Fruit fly (Drosophila melanogaster) whole organism, embryonic: ENCODE results near the gene CG9166.

Experiments used
- CG12236 ChIP-seq: fragments of 200-800 bp; sonication (Bioruptor generic); optimal IDR thresholded peaks from 2 replicates; lab custom pipeline; 2016; ENCODE audit warnings: missing biosample characterization, missing genetic modification characterization
- CG12391 ChIP-seq: fragments of 200-800 bp; sonication (Bioruptor generic); optimal IDR thresholded peaks from 3 replicates; lab custom pipeline; 2018; ENCODE audit warnings: missing biosample characterization, mild to moderate bottlenecking, missing genetic modification characterization, moderate library complexity
- CG14050 ChIP-seq: fragments of 200-800 bp; sonication (Bioruptor generic); IDR thresholded peaks from 3 replicates; pipeline ENCODE4 v1.3.6; 2022; ENCODE audit warnings: missing biosample characterization, missing genetic modification characterization
- CG14667 ChIP-seq: fragments of 200-800 bp; sonication (Bioruptor generic); IDR thresholded peaks from 2 replicates; pipeline ENCODE4 v1.3.6; 2022; ENCODE audit warnings: missing biosample characterization, missing genetic modification characterization
- CG14710 ChIP-seq: fragments of 200-800 bp; sonication (Bioruptor generic); optimal IDR thresholded peaks from 3 replicates; lab custom pipeline; 2019; ENCODE audit warnings: missing biosample characterization, mild to moderate bottlenecking, missing genetic modification characterization, moderate library complexity
- CG15269 ChIP-seq: fragments of 200-800 bp; sonication (Bioruptor generic); optimal IDR thresholded peaks from 2 replicates; lab custom pipeline; 2018; ENCODE audit warnings: missing biosample characterization, mild to moderate bottlenecking, missing genetic modification characterization, moderate library complexity
- CG15479 ChIP-seq: fragments of 200-800 bp; sonication (Bioruptor generic); optimal IDR thresholded peaks from 3 replicates; lab custom pipeline; 2019; ENCODE audit warnings: missing biosample characterization, mild to moderate bottlenecking, missing genetic modification characterization, moderate library complexity
- CG15696 ChIP-seq: fragments of 200-800 bp; sonication (Bioruptor generic); optimal IDR thresholded peaks from 2 replicates; lab custom pipeline; 2019; ENCODE audit warnings: missing biosample characterization, mild to moderate bottlenecking, missing genetic modification characterization, moderate library complexity
- CG18599 ChIP-seq: fragments of 200-800 bp; sonication (Bioruptor generic); optimal IDR thresholded peaks from 3 replicates; lab custom pipeline; 2017; ENCODE audit warnings: missing biosample characterization, missing genetic modification characterization, mild to moderate bottlenecking, moderate library complexity, missing genetic modification reagents
- CG31441 ChIP-seq: fragments of 200-800 bp; sonication (Bioruptor generic); IDR thresholded peaks from 2 replicates; pipeline ENCODE4 v1.3.6; 2022; ENCODE audit warnings: missing biosample characterization, missing genetic modification characterization
- CG32772 ChIP-seq: fragments of 200-800 bp; sonication (Bioruptor generic); IDR thresholded peaks from 2 replicates; pipeline ENCODE4 v1.3.6; 2022; ENCODE audit warnings: missing biosample characterization, missing genetic modification characterization
- CG3995 ChIP-seq: fragments of 200-800 bp; sonication (Bioruptor generic); optimal IDR thresholded peaks from 3 replicates; lab custom pipeline; 2016; ENCODE audit warnings: missing biosample characterization, missing genetic modification characterization
- CG4424 ChIP-seq: fragments of 200-800 bp; sonication (Bioruptor generic); optimal IDR thresholded peaks from 3 replicates; lab custom pipeline; 2016; ENCODE audit warnings: missing biosample characterization, missing genetic modification characterization
- CG5953 ChIP-seq: fragments of 200-800 bp; sonication (Bioruptor generic); IDR thresholded peaks from 2 replicates; pipeline ENCODE4 v1.3.6; 2022; ENCODE audit warnings: missing biosample characterization, missing genetic modification characterization
- CG6683 ChIP-seq: fragments of 200-800 bp; sonication (Bioruptor generic); optimal IDR thresholded peaks from 2 replicates; lab custom pipeline; 2017; ENCODE audit warnings: missing biosample characterization, mild to moderate bottlenecking, missing genetic modification characterization, missing genetic modification reagents
- CG7271 ChIP-seq: fragments of 200-800 bp; sonication (Bioruptor generic); optimal IDR thresholded peaks from 2 replicates; lab custom pipeline; 2018; ENCODE audit warnings: missing biosample characterization, mild to moderate bottlenecking, missing genetic modification characterization, moderate library complexity
- CG7963 ChIP-seq: fragments of 200-800 bp; sonication (Bioruptor generic); IDR thresholded peaks from 3 replicates; pipeline ENCODE4 v1.3.6; 2022; ENCODE audit warnings: missing biosample characterization, missing genetic modification characterization; ENCODE audit not compliant: partially characterized antibody
- CG7987 ChIP-seq: fragments of 200-800 bp; sonication (Bioruptor generic); optimal IDR thresholded peaks from 2 replicates; lab custom pipeline; 2018; ENCODE audit warnings: missing biosample characterization, mild to moderate bottlenecking, missing genetic modification characterization, moderate library complexity
- CG8359 ChIP-seq: fragments of 200-800 bp; sonication (Bioruptor generic); optimal IDR thresholded peaks from 2 replicates; lab custom pipeline; 2017; ENCODE audit warnings: missing biosample characterization, mild to moderate bottlenecking, missing genetic modification characterization, borderline replicate concordance
- CG9817 ChIP-seq: fragments of 200-800 bp; sonication (Bioruptor generic); optimal IDR thresholded peaks from 2 replicates; lab custom pipeline; 2018; ENCODE audit warnings: missing biosample characterization, mild to moderate bottlenecking, missing genetic modification characterization, moderate library complexity
- CG9932 ChIP-seq: fragments of 200-800 bp; sonication (Bioruptor generic); IDR thresholded peaks from 2 replicates; pipeline ENCODE4 v1.3.6; 2022; ENCODE audit warnings: missing biosample characterization, missing genetic modification characterization
- CoRest ChIP-seq: fragments of 200-800 bp; sonication (Bioruptor generic); optimal IDR thresholded peaks from 3 replicates; lab custom pipeline; 2018; ENCODE audit warnings: missing biosample characterization, mild to moderate bottlenecking, missing genetic modification characterization, moderate library complexity
- CrebB ChIP-seq: fragments of 200-800 bp; sonication (Bioruptor generic); optimal IDR thresholded peaks from 3 replicates; lab custom pipeline; 2018; ENCODE audit warnings: missing biosample characterization, mild to moderate bottlenecking, missing genetic modification characterization
- D19A ChIP-seq: fragments of 200-800 bp; optimal IDR thresholded peaks from 3 replicates; lab custom pipeline; 2019; ENCODE audit warnings: missing biosample characterization, mild to moderate bottlenecking, missing genetic modification characterization, moderate library complexity
- Dbx ChIP-seq: fragments of 200-800 bp; sonication (Bioruptor generic); IDR thresholded peaks from 3 replicates; pipeline ENCODE4 v1.3.6; 2022; ENCODE audit warnings: missing biosample characterization, missing genetic modification characterization
- HHEX ChIP-seq: fragments of 200-800 bp; sonication (Bioruptor generic); optimal IDR thresholded peaks from 3 replicates; lab custom pipeline; 2017; ENCODE audit warnings: missing biosample characterization, mild to moderate bottlenecking, missing genetic modification characterization, missing genetic modification reagents
- Hand ChIP-seq: fragments of 200-800 bp; sonication (Bioruptor generic); optimal IDR thresholded peaks from 2 replicates; lab custom pipeline; 2017; ENCODE audit warnings: mild to moderate bottlenecking, missing biosample characterization, missing genetic modification reagents, missing genetic modification characterization
- Hr78 ChIP-seq, 2 experiments: fragments of 200-800 bp in 1 of 2; fragments of >200 bp in 1 of 2; sonication (Bioruptor generic) in 1 of 2; optimal IDR thresholded peaks; 2 replicates each; lab custom pipeline; 2017 to 2019; ENCODE audit warnings: missing biosample characterization in 2 of 2, missing genetic modification characterization in 2 of 2, mild to moderate bottlenecking in 1 of 2, moderate library complexity in 1 of 2
- Six4 ChIP-seq: fragments of 200-800 bp; sonication (Bioruptor generic); optimal IDR thresholded peaks from 2 replicates; lab custom pipeline; 2016; ENCODE audit warnings: missing biosample characterization, missing genetic modification characterization
- Tbp ChIP-seq: fragments of >200 bp; optimal IDR thresholded peaks from 2 replicates; lab custom pipeline; 2018; ENCODE audit warnings: missing biosample characterization, missing genetic modification characterization
- Vsx1 ChIP-seq: fragments of 200-800 bp; sonication (Bioruptor generic); optimal IDR thresholded peaks from 2 replicates; lab custom pipeline; 2017; ENCODE audit warnings: missing biosample characterization, mild to moderate bottlenecking, missing genetic modification characterization, missing genetic modification reagents
- bsh ChIP-seq, 2 experiments: fragments of 200-800 bp; sonication (Bioruptor generic); optimal IDR thresholded peaks; 2 replicates each; lab custom pipeline; 2017 to 2018; ENCODE audit warnings: mild to moderate bottlenecking in 2 of 2, missing biosample characterization in 2 of 2, missing genetic modification characterization in 2 of 2, moderate library complexity in 1 of 2
- crp ChIP-seq, 2 experiments: fragments of 200-800 bp; sonication (Bioruptor generic); optimal IDR thresholded peaks; 2 replicates in 1 of 2; 3 replicates in 1 of 2; lab custom pipeline; 2017; ENCODE audit warnings: missing biosample characterization in 2 of 2, missing genetic modification characterization in 2 of 2, mild to moderate bottlenecking in 1 of 2, moderate library complexity in 1 of 2
- danr ChIP-seq: fragments of 200-800 bp; sonication (Bioruptor generic); IDR thresholded peaks from 2 replicates; pipeline ENCODE4 v1.3.6; 2022; ENCODE audit warnings: missing biosample characterization, missing genetic modification characterization
- dmrt99B ChIP-seq: fragments of 200-800 bp; sonication (Bioruptor generic); optimal IDR thresholded peaks from 2 replicates; lab custom pipeline; 2018; ENCODE audit warnings: missing biosample characterization, mild to moderate bottlenecking, missing genetic modification characterization, moderate library complexity
- grau ChIP-seq: fragments of 200-800 bp; optimal IDR thresholded peaks from 3 replicates; lab custom pipeline; 2019; ENCODE audit warnings: missing biosample characterization, mild to moderate bottlenecking, missing genetic modification characterization, moderate library complexity
- kah ChIP-seq: fragments of 200-800 bp; sonication (Bioruptor generic); optimal IDR thresholded peaks from 2 replicates; lab custom pipeline; 2018; ENCODE audit warnings: missing biosample characterization, mild to moderate bottlenecking, missing genetic modification characterization
- lilli ChIP-seq: fragments of 200-800 bp; sonication (Bioruptor generic); optimal IDR thresholded peaks from 3 replicates; lab custom pipeline; 2016; ENCODE audit warnings: missing biosample characterization, missing genetic modification characterization
- mirr ChIP-seq: fragments of 200-800 bp; sonication (Bioruptor generic); optimal IDR thresholded peaks from 3 replicates; lab custom pipeline; 2018; ENCODE audit warnings: missing biosample characterization, mild to moderate bottlenecking, missing genetic modification characterization
- pfk ChIP-seq: fragments of 200-800 bp; sonication (Bioruptor generic); optimal IDR thresholded peaks from 2 replicates; lab custom pipeline; 2018; ENCODE audit warnings: missing biosample characterization, mild to moderate bottlenecking, missing genetic modification characterization, moderate library complexity
- rib ChIP-seq: fragments of 200-800 bp; sonication (Bioruptor generic); IDR thresholded peaks from 2 replicates; pipeline ENCODE4 v1.3.6; 2022; ENCODE audit warnings: missing biosample characterization, missing genetic modification characterization
- salm ChIP-seq: fragments of 200-800 bp; sonication (Bioruptor generic); optimal IDR thresholded peaks from 2 replicates; lab custom pipeline; 2018; ENCODE audit warnings: missing biosample characterization, mild to moderate bottlenecking, missing genetic modification characterization
- seq ChIP-seq: fragments of 200-800 bp; sonication (Bioruptor generic); IDR thresholded peaks from 2 replicates; pipeline ENCODE4 v1.3.6; 2022; ENCODE audit warnings: missing biosample characterization, missing genetic modification characterization
- sob ChIP-seq: fragments of 200-800 bp; sonication (Bioruptor generic); IDR thresholded peaks from 2 replicates; pipeline ENCODE4 v1.3.6; 2022; ENCODE audit warnings: missing biosample characterization, missing genetic modification characterization
- sug ChIP-seq: fragments of 200-800 bp; optimal IDR thresholded peaks from 2 replicates; lab custom pipeline; 2019; ENCODE audit warnings: missing biosample characterization, mild to moderate bottlenecking, missing genetic modification characterization, moderate library complexity
- tll ChIP-seq, 2 experiments: fragments of 200-800 bp in 1 of 2; fragments of >200 bp in 1 of 2; sonication (Bioruptor generic) in 1 of 2; optimal IDR thresholded peaks; 2 replicates each; lab custom pipeline; 2017 to 2019; ENCODE audit warnings: missing biosample characterization in 2 of 2, missing genetic modification characterization in 2 of 2, mild to moderate bottlenecking in 1 of 2, moderate library complexity in 1 of 2
- trh ChIP-seq: fragments of 200-800 bp; sonication (Bioruptor generic); optimal IDR thresholded peaks from 2 replicates; lab custom pipeline; 2016; ENCODE audit warnings: missing biosample characterization, missing genetic modification characterization
- unpg ChIP-seq: fragments of 200-800 bp; sonication (Bioruptor generic); optimal IDR thresholded peaks from 3 replicates; lab custom pipeline; 2018; ENCODE audit warnings: missing biosample characterization, mild to moderate bottlenecking, missing genetic modification characterization, moderate library complexity
- wek ChIP-seq: fragments of 200-800 bp; sonication (Bioruptor generic); optimal IDR thresholded peaks from 3 replicates; lab custom pipeline; 2018; ENCODE audit warnings: missing biosample characterization, mild to moderate bottlenecking, missing genetic modification characterization, moderate library complexity

The CG9166 gene

DNA sequence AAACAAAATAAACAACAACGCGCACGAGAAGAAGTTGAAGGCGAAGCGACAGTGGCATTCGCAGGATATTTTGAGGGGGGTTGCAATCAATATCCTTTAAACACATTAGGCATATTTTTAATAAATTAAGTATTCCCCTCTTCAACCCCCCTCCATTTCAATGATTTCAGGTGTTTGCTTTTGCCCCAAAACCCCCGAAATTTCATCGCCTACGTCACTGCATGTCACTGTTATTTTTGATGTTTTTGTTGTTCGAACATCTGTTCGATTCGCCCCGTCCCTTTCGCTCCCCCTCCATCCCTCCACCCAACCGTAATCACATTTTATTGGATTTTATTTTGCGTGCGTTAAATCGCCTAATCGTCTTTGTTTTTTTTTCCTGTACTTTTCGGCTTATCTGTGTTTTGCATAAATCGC, 17.3 kb downstream of the CG9166 start (continued):
- peak; percentile 66 for TF ChIP-seq CG6683
- TF ChIP-seq Six4 (GFP tag; lab: Kevin White, UChicago): peak; percentile 61
- peak; percentile 12 for TF ChIP-seq salm (tag; lab: Kevin White, UChicago)
- peak in 1 of 2 experiments; percentile 78 for TF ChIP-seq bsh (GFP tag; optimal IDR thresholded peaks at IDR 0.05; lab: Kevin White, UChicago)
- TF ChIP-seq CG4424 (GFP tag; lab: Kevin White, UChicago): peak; percentile 87
- no peak for TF ChIP-seq pfk (GFP tag; lab: Kevin White, UChicago)
- peak in 1 of 2 experiments; percentile 57 for TF ChIP-seq crp (GFP tag; optimal IDR thresholded peaks at IDR 0.05; lab: Kevin White, UChicago)
- peak; percentile 31 for TF ChIP-seq mirr (GFP tag; lab: Kevin White, UChicago)
- peak; percentile 75 for TF ChIP-seq seq (GFP tag; lab: Robert Waterston, UW)
- TF ChIP-seq CG14710: peak; percentile 65
- peak; percentile 84 for TF ChIP-seq CG31441 (GFP tag; lab: Robert Waterston, UW)
- TF ChIP-seq CG14050: peak; percentile 78
- TF ChIP-seq sug (tag; lab: Kevin White, UChicago): peak; percentile 33
- TF ChIP-seq lilli (GFP tag; lab: Kevin White, UChicago): peak; percentile 81
- peak; percentile 88 for TF ChIP-seq CG18599 (GFP tag; lab: Kevin White, UChicago)
- peak; percentile 85 for TF ChIP-seq CG9932 (GFP tag; lab: Robert Waterston, UW)
- peak; percentile 72 for TF ChIP-seq CG15269 (tag; lab: Kevin White, UChicago)
- no peak for TF ChIP-seq Tbp
- TF ChIP-seq D19A (tag; lab: Kevin White, UChicago): peak; percentile 28
- peak; percentile 46 for TF ChIP-seq CG15479 (GFP tag; lab: Kevin White, UChicago)
- peak; percentile 75 for TF ChIP-seq unpg (GFP tag; lab: Kevin White, UChicago)
- TF ChIP-seq Hr78 (GFP tag; optimal IDR thresholded peaks at IDR 0.05; lab: Kevin White, UChicago): peak in 1 of 2 experiments; percentile 6
- peak; percentile 49 for TF ChIP-seq CrebB (tag; lab: Kevin White, UChicago)
- no peak for TF ChIP-seq Vsx1 (GFP tag; lab: Kevin White, UChicago)
- peak; percentile 69 for TF ChIP-seq CG12391 (tag; lab: Kevin White, UChicago)
- TF ChIP-seq sob: peak; percentile 90
- peak; percentile 21 to 80 for TF ChIP-seq tll (GFP tag; optimal IDR thresholded peaks at IDR 0.05; lab: Kevin White, UChicago)
- peak; percentile 47 for TF ChIP-seq CG9817 (tag; lab: Kevin White, UChicago)
- peak; percentile 81 for TF ChIP-seq CG7271 (tag; lab: Kevin White, UChicago)
- peak; percentile 68 for TF ChIP-seq CoRest (tag; lab: Kevin White, UChicago)
- peak; percentile 85 for TF ChIP-seq CG15696
- peak; percentile 82 for TF ChIP-seq rib (GFP tag; lab: Robert Waterston, UW)
- peak; percentile 48 for TF ChIP-seq CG3995 (GFP tag; lab: Kevin White, UChicago)
- peak; percentile 82 for TF ChIP-seq CG32772
- no peak for TF ChIP-seq CG7987 (GFP tag; lab: Kevin White, UChicago)
- TF ChIP-seq danr: peak; percentile 54; the same call in 1 of the 2 replicates
- TF ChIP-seq trh (GFP tag; lab: Kevin White, UChicago): peak; percentile 14
- TF ChIP-seq CG7963 (GFP tag; lab: Robert Waterston, UW): no peak
- peak; percentile 71 for TF ChIP-seq grau
- peak; percentile 58; the same call in 1 of the 2 replicates for TF ChIP-seq CG5953 (GFP tag; lab: Robert Waterston, UW)
- no peak for TF ChIP-seq wek (GFP tag; lab: Kevin White, UChicago)
- TF ChIP-seq Hand (GFP tag; lab: Kevin White, UChicago): peak; percentile 48
- TF ChIP-seq Dbx (GFP tag; lab: Robert Waterston, UW): peak; percentile 84
- TF ChIP-seq CG8359 (GFP tag; lab: Kevin White, UChicago): no peak
- TF ChIP-seq HHEX (GFP tag; lab: Kevin White, UChicago): peak; percentile 82
- peak; percentile 77 for TF ChIP-seq CG14667 (GFP tag; lab: Robert Waterston, UW)
- TF ChIP-seq dmrt99B: peak; percentile 84
- TF ChIP-seq CG12236 (GFP tag; lab: Kevin White, UChicago): peak; percentile 9
- TF ChIP-seq kah (GFP tag; lab: Kevin White, UChicago): no peak
